Worm (Caenorhabditis elegans) whole organism, L1 larva: ENCODE data around the gene frh-1.
A peak's percentile ranks its signal among the peaks of the same experiment; 100 is the strongest.

Experiments used
- C04F5.9 ChIP-seq: sonication (generic microtip); optimal IDR thresholded peaks from 2 replicates; lab custom pipeline; 2016; ENCODE audit warnings: missing genetic modification characterization, missing compliant biosample characterization
- C16A3.4 ChIP-seq: fragments of 150-350 bp; optimal IDR thresholded peaks from 2 replicates; lab custom pipeline; 2014; ENCODE audit warnings: missing biosample characterization, missing genetic modification characterization
- F16B12.6 ChIP-seq: fragments of 150-350 bp; optimal IDR thresholded peaks from 2 replicates; lab custom pipeline; 2014; ENCODE audit warnings: missing biosample characterization, missing genetic modification characterization
- aly-2 ChIP-seq: fragments of 150-350 bp; optimal IDR thresholded peaks from 2 replicates; lab custom pipeline; 2014; ENCODE audit warnings: missing biosample characterization, missing genetic modification characterization
- ama-1 ChIP-seq: fragments of 150-350 bp; optimal IDR thresholded peaks from 2 replicates; lab custom pipeline; 2014
- blmp-1 ChIP-seq: fragments of 150-350 bp; optimal IDR thresholded peaks from 2 replicates; lab custom pipeline; 2014; ENCODE audit warnings: missing biosample characterization, missing genetic modification characterization
- ceh-63 ChIP-seq: fragments of 200-800 bp; sonication (Bioruptor generic); optimal IDR thresholded peaks from 2 replicates; lab custom pipeline; 2018; ENCODE audit warnings: mild to moderate bottlenecking, missing genetic modification characterization, missing compliant biosample characterization
- ceh-82 ChIP-seq, 3 experiments: fragments of 150-350 bp in 1 of 3; sonication (generic microtip) in 2 of 3; optimal IDR thresholded peaks; 2 replicates each; lab custom pipeline; 2014 to 2017; ENCODE audit warnings: missing biosample characterization in 3 of 3, missing genetic modification characterization in 3 of 3
- dpl-1 ChIP-seq, 3 experiments: fragments of 150-350 bp in 2 of 3; sonication (generic microtip) in 1 of 3; optimal IDR thresholded peaks; 2 replicates each; lab custom pipeline; 2014 to 2017; ENCODE audit warnings: missing biosample characterization in 3 of 3, missing genetic modification characterization in 3 of 3, missing genetic modification reagents in 3 of 3
- dsc-1 ChIP-seq: sonication (generic microtip); optimal IDR thresholded peaks from 2 replicates; lab custom pipeline; 2016; ENCODE audit warnings: mild to moderate bottlenecking, missing genetic modification characterization, missing compliant biosample characterization
- efl-1 ChIP-seq, 4 experiments: fragments of 150-350 bp; optimal IDR thresholded peaks in 3 of 4; peaks in 1 of 4; 1 replicate in 1 of 4; 2 replicates in 3 of 4; lab custom pipeline; 2014; ENCODE audit warnings: missing biosample characterization in 2 of 4, missing genetic modification characterization in 2 of 4, missing genetic modification reagents in 2 of 4
- egl-27 ChIP-seq, 2 experiments: fragments of 150-350 bp in 1 of 2; sonication (generic microtip); optimal IDR thresholded peaks; 3 replicates each; lab custom pipeline; 2017 to 2018; ENCODE audit warnings: missing biosample characterization in 2 of 2, missing genetic modification characterization in 2 of 2, missing genetic modification reagents in 2 of 2
- elt-2 ChIP-seq: sonication (generic microtip); optimal IDR thresholded peaks from 2 replicates; lab custom pipeline; 2016; ENCODE audit warnings: missing genetic modification characterization, mild to moderate bottlenecking, inconsistent platforms, missing compliant biosample characterization, missing genetic modification reagents
- elt-3 ChIP-seq, 6 experiments: fragments of 150-350 bp in 1 of 6; sonication (generic microtip); optimal IDR thresholded peaks; 2 replicates each; lab custom pipeline; 2017 to 2018; ENCODE audit warnings: missing biosample characterization in 6 of 6, missing genetic modification characterization in 6 of 6, inconsistent platforms in 1 of 6
- ets-5 ChIP-seq: fragments of 200-800 bp; sonication (Bioruptor generic); IDR thresholded peaks from 2 replicates; pipeline ENCODE4 v1.3.6; 2022; ENCODE audit warnings: missing genetic modification characterization, missing compliant biosample characterization
- fkh-8 ChIP-seq: sonication (generic microtip); optimal IDR thresholded peaks from 2 replicates; lab custom pipeline; 2016; ENCODE audit warnings: mild to moderate bottlenecking, missing genetic modification characterization, missing compliant biosample characterization
- grh-1 ChIP-seq: fragments of 200-800 bp; sonication (Bioruptor generic); IDR thresholded peaks from 2 replicates; pipeline ENCODE4 v1.3.6; 2022; ENCODE audit warnings: missing genetic modification reagents, missing genetic modification characterization, missing compliant biosample characterization
- hlh-17 ChIP-seq: fragments of 200-800 bp; sonication (Bioruptor generic); optimal IDR thresholded peaks from 2 replicates; lab custom pipeline; 2018; ENCODE audit warnings: missing genetic modification characterization, mild to moderate bottlenecking, missing compliant biosample characterization, moderate library complexity, borderline replicate concordance
- hlh-4 ChIP-seq: sonication (generic microtip); optimal IDR thresholded peaks from 2 replicates; lab custom pipeline; 2016; ENCODE audit warnings: mild to moderate bottlenecking, missing genetic modification characterization, missing compliant biosample characterization
- hpl-2 ChIP-seq: fragments of 150-350 bp; optimal IDR thresholded peaks from 2 replicates; lab custom pipeline; 2014; ENCODE audit warnings: missing biosample characterization, missing genetic modification reagents, missing genetic modification characterization
- jun-1 ChIP-seq: fragments of 150-350 bp; optimal IDR thresholded peaks from 2 replicates; lab custom pipeline; 2014; ENCODE audit warnings: missing biosample characterization, missing genetic modification reagents, missing genetic modification characterization
- lin-13 ChIP-seq: fragments of 150-350 bp; optimal IDR thresholded peaks from 2 replicates; lab custom pipeline; 2014; ENCODE audit warnings: missing biosample characterization, missing genetic modification reagents, missing genetic modification characterization
- lin-14 ChIP-seq: fragments of 200-800 bp; sonication (Bioruptor generic); optimal IDR thresholded peaks from 2 replicates; lab custom pipeline; 2018; ENCODE audit warnings: mild to moderate bottlenecking, missing genetic modification characterization, moderate library complexity, missing compliant biosample characterization
- lin-35 ChIP-seq, 2 experiments: fragments of 150-350 bp; optimal IDR thresholded peaks; 2 replicates each; lab custom pipeline; 2014; ENCODE audit warnings: missing biosample characterization in 2 of 2, missing genetic modification characterization in 2 of 2, missing genetic modification reagents in 2 of 2
- lir-3 ChIP-seq: sonication (generic microtip); optimal IDR thresholded peaks from 2 replicates; lab custom pipeline; 2016; ENCODE audit warnings: mild to moderate bottlenecking, missing genetic modification characterization, moderate library complexity, missing compliant biosample characterization; ENCODE audit not compliant: poor library complexity
- lsy-2 ChIP-seq, 2 experiments: fragments of 150-350 bp; optimal IDR thresholded peaks; 2 replicates each; lab custom pipeline; 2014; ENCODE audit warnings: missing biosample characterization in 2 of 2, missing genetic modification characterization in 2 of 2
- mab-9 ChIP-seq: fragments of 200-800 bp; sonication (Bioruptor generic); IDR thresholded peaks from 2 replicates; pipeline ENCODE4 v1.3.6; 2022; ENCODE audit warnings: missing genetic modification reagents, missing genetic modification characterization, missing compliant biosample characterization
- mdl-1 ChIP-seq, 2 experiments: fragments of 150-350 bp; optimal IDR thresholded peaks; 2 replicates each; lab custom pipeline; 2014 to 2017; ENCODE audit warnings: missing biosample characterization in 2 of 2, missing genetic modification characterization in 2 of 2, inconsistent platforms in 1 of 2
- nhr-19 ChIP-seq: fragments of 200-800 bp; sonication (Bioruptor generic); conservative IDR thresholded peaks from 2 replicates; pipeline ENCODE4 v1.3.6; 2022; ENCODE audit warnings: missing genetic modification characterization, missing compliant biosample characterization
- nhr-20 ChIP-seq: sonication (generic microtip); optimal IDR thresholded peaks from 2 replicates; lab custom pipeline; 2016; ENCODE audit warnings: mild to moderate bottlenecking, missing genetic modification characterization, missing compliant biosample characterization
- nhr-237 ChIP-seq: fragments of 150-350 bp; optimal IDR thresholded peaks from 2 replicates; lab custom pipeline; 2014; ENCODE audit warnings: missing biosample characterization, missing genetic modification characterization
- nhr-47 ChIP-seq: sonication (generic microtip); optimal IDR thresholded peaks from 2 replicates; lab custom pipeline; 2016; ENCODE audit warnings: mild to moderate bottlenecking, missing genetic modification characterization, moderate library complexity, missing compliant biosample characterization
- nhr-71 ChIP-seq: sonication (generic microtip); optimal IDR thresholded peaks from 2 replicates; lab custom pipeline; 2016; ENCODE audit warnings: mild to moderate bottlenecking, missing genetic modification characterization, moderate library complexity, missing compliant biosample characterization
- nhr-77 ChIP-seq: fragments of 150-350 bp; optimal IDR thresholded peaks from 2 replicates; lab custom pipeline; 2014; ENCODE audit warnings: missing biosample characterization, missing genetic modification characterization
- nhr-85 ChIP-seq: sonication (generic microtip); peaks from one replicate; lab custom pipeline; 2016; ENCODE audit warnings: missing genetic modification characterization, inconsistent platforms, missing compliant biosample characterization
- nhr-90 ChIP-seq: sonication (generic microtip); optimal IDR thresholded peaks from 2 replicates; lab custom pipeline; 2016; ENCODE audit warnings: mild to moderate bottlenecking, missing genetic modification characterization, missing compliant biosample characterization; ENCODE audit not compliant: poor library complexity
- pqm-1 ChIP-seq: sonication (generic microtip); optimal IDR thresholded peaks from 3 replicates; lab custom pipeline; 2017; ENCODE audit warnings: missing biosample characterization, missing genetic modification characterization
- rnt-1 ChIP-seq: sonication (generic microtip); optimal IDR thresholded peaks from 2 replicates; lab custom pipeline; 2016; ENCODE audit warnings: mild to moderate bottlenecking, missing genetic modification characterization, moderate library complexity, missing compliant biosample characterization
- skn-1 ChIP-seq: fragments of 150-350 bp; optimal IDR thresholded peaks from 2 replicates; lab custom pipeline; 2014; ENCODE audit warnings: missing biosample characterization, missing genetic modification characterization
- snu-23 ChIP-seq: sonication (generic microtip); optimal IDR thresholded peaks from 2 replicates; lab custom pipeline; 2016; ENCODE audit warnings: missing genetic modification characterization, missing compliant biosample characterization
- sup-37 ChIP-seq: fragments of 200-800 bp; sonication (Bioruptor generic); optimal IDR thresholded peaks from 2 replicates; lab custom pipeline; 2018; ENCODE audit warnings: mild to moderate bottlenecking, missing genetic modification characterization, missing compliant biosample characterization
- swsn-7 ChIP-seq: sonication (generic microtip); optimal IDR thresholded peaks from 2 replicates; lab custom pipeline; 2016; ENCODE audit warnings: missing genetic modification characterization, missing compliant biosample characterization
- tbx-2 ChIP-seq: sonication (generic microtip); optimal IDR thresholded peaks from 2 replicates; lab custom pipeline; 2016; ENCODE audit warnings: missing genetic modification characterization, missing compliant biosample characterization
- unc-62 ChIP-seq: fragments of 150-350 bp; optimal IDR thresholded peaks from 2 replicates; lab custom pipeline; 2014; ENCODE audit warnings: missing biosample characterization, missing genetic modification reagents, missing genetic modification characterization
- zag-1 ChIP-seq: fragments of 150-350 bp; optimal IDR thresholded peaks from 2 replicates; lab custom pipeline; 2014; ENCODE audit warnings: missing biosample characterization, missing genetic modification characterization

The frh-1 gene

ce11 chrII:5928502-5928901 is 11.3 kb downstream of the frh-1 start, which contains the start of gene egl-44:
Gene egl-44, plus strand, starts transcription at chrII:5928802.
- TF ChIP-seq hlh-17 (GFP tag; lab: Kevin White, UChicago) (no peak), ama-1 (lab: Kevin White, UChicago) (no peak), ceh-63 (GFP tag; lab: Kevin White, UChicago) (no peak)

- peak; percentile 42 for TF ChIP-seq lin-14 (GFP tag; lab: Kevin White, UChicago)
- TF ChIP-seq elt-2 (tag; lab: Kevin White, UChicago) = peak; percentile 61
- no peak for TF ChIP-seq lir-3 (tag; lab: Kevin White, UChicago)
- no peak for TF ChIP-seq nhr-19 (GFP tag; lab: Robert Waterston, UW)
- TF ChIP-seq mab-9 (GFP tag; lab: Robert Waterston, UW) = no peak
- TF ChIP-seq lin-35 (GFP tag; optimal IDR thresholded peaks at IDR 0.05; lab: Kevin White, UChicago) = peak in 1 of 2 experiments; percentile 28
- no peak for TF ChIP-seq lin-13
- peak; percentile 18 for TF ChIP-seq jun-1
- TF ChIP-seq swsn-7 = no peak
- no peak for TF ChIP-seq C04F5.9 (tag; lab: Kevin White, UChicago)
Measured at ce11 chrII:5930095-5930653, 13.0 kb downstream of the frh-1 start.

- TF ChIP-seq blmp-1 (peak; percentile 54), lin-35 (GFP tag; optimal IDR thresholded peaks at IDR 0.05; lab: Kevin White, UChicago) (peak in 1 of 2 experiments; percentile 62), ets-5 (GFP tag; lab: Robert Waterston, UW) (no peak), nhr-71 (tag; lab: Kevin White, UChicago) (peak; percentile 25), dsc-1 (no peak), nhr-77 (tag; lab: Kevin White, UChicago) (peak; percentile 47), zag-1 (tag; lab: Kevin White, UChicago) (no peak), nhr-90 (peak; percentile 14), tbx-2 (tag; lab: Kevin White, UChicago) (peak; percentile 25), rnt-1 (tag; lab: Kevin White, UChicago) (no peak), nhr-237 (tag; lab: Kevin White, UChicago) (no peak), skn-1 (tag; lab: Kevin White, UChicago) (peak; percentile 9), elt-3 (tag; optimal IDR thresholded peaks at IDR 0.05; lab: Kevin White, UChicago) (peak in 2 of 6 experiments; percentile 12 to 53), sup-37 (GFP tag; lab: Kevin White, UChicago) (no peak), dpl-1 (GFP tag; optimal IDR thresholded peaks at IDR 0.05; lab: Kevin White, UChicago) (peak in 1 of 3 experiments; percentile 1), unc-62 (GFP tag; lab: Kevin White, UChicago) (no peak), mdl-1 (tag; optimal IDR thresholded peaks at IDR 0.05; lab: Kevin White, UChicago) (peak in 1 of 2 experiments; percentile 28), nhr-85 (tag; lab: Kevin White, UChicago) (peak; percentile 80), lin-14 (GFP tag; lab: Kevin White, UChicago) (peak; percentile 76), F16B12.6 (no peak), ceh-63 (GFP tag; lab: Kevin White, UChicago) (no peak), hlh-4 (tag; lab: Kevin White, UChicago) (no peak), jun-1 (peak; percentile 19), C16A3.4 (tag; lab: Kevin White, UChicago) (peak; percentile 37), hpl-2 (GFP tag; lab: Kevin White, UChicago) (no peak), ama-1 (lab: Kevin White, UChicago) (peak; percentile 3), egl-27 (tag; optimal IDR thresholded peaks at IDR 0.05; lab: Kevin White, UChicago) (no peak), nhr-20 (tag; lab: Kevin White, UChicago) (peak; percentile 18), hlh-17 (GFP tag; lab: Kevin White, UChicago) (no peak), pqm-1 (tag; lab: Kevin White, UChicago) (no peak), grh-1 (no peak), lsy-2 (tag; optimal IDR thresholded peaks at IDR 0.05; lab: Kevin White, UChicago) (peak in 1 of 2 experiments; percentile 40), fkh-8 (tag; lab: Kevin White, UChicago) (no peak), nhr-47 (tag; lab: Kevin White, UChicago) (no peak), snu-23 (GFP tag; lab: Kevin White, UChicago) (peak; percentile 36), efl-1 (optimal IDR thresholded peaks at IDR 0.05; lab: Kevin White, UChicago) (peak in 1 of 2 experiments; percentile 15), efl-1 (GFP tag; optimal IDR thresholded peaks at IDR 0.05 in 1 of 2; lab: Kevin White, UChicago) (no peak), ceh-82 (tag; optimal IDR thresholded peaks at IDR 0.05; lab: Kevin White, UChicago) (no peak), aly-2 (no peak)
- TF ChIP-seq, all 84 proteins: peak for 19
Measured at ce11 chrII:5931109-5931508, 13.9 kb downstream of the frh-1 start.
